Worm (Caenorhabditis elegans) whole organism, L2 larva: ENCODE measurements around the gene ntl-3.

Source experiments
- Y55F3AM.14 ChIP-seq: fragments of 200-800 bp; sonication (Bioruptor generic); optimal IDR thresholded peaks from 2 replicates; lab custom pipeline; 2018; ENCODE audit warnings: mild to moderate bottlenecking, missing genetic modification characterization, missing compliant biosample characterization
- blmp-1 ChIP-seq: sonication (generic microtip); optimal IDR thresholded peaks from 2 replicates; lab custom pipeline; 2017; ENCODE audit warnings: missing genetic modification characterization, mild to moderate bottlenecking, missing compliant biosample characterization, antibody characterized with exemption, moderate library complexity; ENCODE audit not compliant: insufficient read depth
- elt-1 ChIP-seq: fragments of 150-350 bp; optimal IDR thresholded peaks from 2 replicates; lab custom pipeline; 2014; ENCODE audit warnings: missing biosample characterization, missing genetic modification characterization
- nhr-12 ChIP-seq: fragments of 150-350 bp; optimal IDR thresholded peaks from 2 replicates; lab custom pipeline; 2014; ENCODE audit warnings: missing biosample characterization, missing genetic modification characterization
- nhr-21 ChIP-seq: fragments of 150-350 bp; optimal IDR thresholded peaks from 2 replicates; lab custom pipeline; 2014; ENCODE audit warnings: missing biosample characterization, missing genetic modification characterization
- nhr-237 ChIP-seq: fragments of 150-350 bp; optimal IDR thresholded peaks from 2 replicates; lab custom pipeline; 2014; ENCODE audit warnings: missing biosample characterization, missing genetic modification characterization
- nhr-25 ChIP-seq: fragments of 150-350 bp; sonication (generic microtip); optimal IDR thresholded peaks from 3 replicates; lab custom pipeline; 2014; ENCODE audit warnings: missing biosample characterization, missing genetic modification characterization
- nhr-77 ChIP-seq: fragments of 150-350 bp; optimal IDR thresholded peaks from 2 replicates; lab custom pipeline; 2014; ENCODE audit warnings: missing biosample characterization, missing genetic modification characterization
- skn-1 ChIP-seq: sonication (generic microtip); optimal IDR thresholded peaks from 2 replicates; lab custom pipeline; 2017; ENCODE audit warnings: missing biosample characterization, missing genetic modification characterization
- unc-62 ChIP-seq: fragments of 150-350 bp; optimal IDR thresholded peaks from 2 replicates; lab custom pipeline; 2014; ENCODE audit warnings: missing biosample characterization, missing genetic modification reagents, missing genetic modification characterization

ce11 chrIII:11871617-11872016 is 25.4 kb upstream of the ntl-3 start:
- TF ChIP-seq elt-1 (tag; lab: Kevin White, UChicago), result no peak
- no peak for TF ChIP-seq nhr-25 (tag; lab: Kevin White, UChicago)
- TF ChIP-seq Y55F3AM.14 (GFP tag; lab: Kevin White, UChicago), result no peak
- no peak for TF ChIP-seq unc-62
- TF ChIP-seq nhr-12 (tag; lab: Kevin White, UChicago), result no peak
- no peak for TF ChIP-seq blmp-1 (tag; lab: Kevin White, UChicago)
- no peak for TF ChIP-seq nhr-77 (tag; lab: Kevin White, UChicago)
- no peak for TF ChIP-seq nhr-237
- no peak for TF ChIP-seq skn-1 (tag; lab: Kevin White, UChicago)
- TF ChIP-seq nhr-21 (tag; lab: Kevin White, UChicago), result no peak
